Fruit fly (Drosophila melanogaster): ENCODE results near the gene Arglu1.

Arglu1 gene

dm6 chr2L:9908468-9908967 lies 29.4 kb downstream of the Arglu1 start, which contains the start of gene CG13124 (continued):
- TF ChIP-seq Vsx1 (GFP tag; optimal IDR thresholded peaks at IDR 0.05) (no peak), Bteb2 (GFP tag; optimal IDR thresholded peaks at IDR 0.05) (no peak), otp (GFP tag; IDR thresholded peaks at IDR 0.05) (no peak), dysf (GFP tag; IDR thresholded peaks at IDR 0.05) (peak; percentile 43; the same call in 2 of the 3 replicates), CG14965 (GFP tag; optimal IDR thresholded peaks at IDR 0.05; ENCODE audit: borderline replicate concordance) (no peak), exex (tag; optimal IDR thresholded peaks at IDR 0.05) (no peak), pnt (GFP tag; optimal IDR thresholded peaks at IDR 0.05) (no peak), CG10565 (GFP tag; optimal IDR thresholded peaks at IDR 0.05) (no peak), CG15479 (GFP tag; optimal IDR thresholded peaks at IDR 0.05) (no peak), Max (GFP tag; optimal IDR thresholded peaks at IDR 0.05) (no peak), vnd (GFP tag; IDR thresholded peaks at IDR 0.05; ENCODE audit: partially characterized antibody) (no peak), ATbp (GFP tag; optimal IDR thresholded peaks at IDR 0.05) (peak; percentile 16), gem (tag; optimal IDR thresholded peaks at IDR 0.05) (peak; percentile 37), nerfin-1 (tag; optimal IDR thresholded peaks at IDR 0.05) (no peak), mld (GFP tag; IDR thresholded peaks at IDR 0.05; ENCODE audit: partially characterized antibody) (no peak), salm (tag; optimal IDR thresholded peaks at IDR 0.05) (peak; percentile 16), Xrp1 (GFP tag; IDR thresholded peaks at IDR 0.05) (peak; percentile 38; the same call in 1 of the 2 replicates), gfzf (GFP tag; optimal IDR thresholded peaks at IDR 0.05) (no peak), CG4820 (GFP tag; optimal IDR thresholded peaks at IDR 0.05) (no peak), CG6791 (GFP tag; IDR thresholded peaks at IDR 0.05; ENCODE audit: partially characterized antibody) (no peak), CG8765 (GFP tag; IDR thresholded peaks at IDR 0.05) (no peak), Mrtf (GFP tag; IDR thresholded peaks at IDR 0.05) (no peak), CG9817 (tag; optimal IDR thresholded peaks at IDR 0.05) (no peak), CG4707 (GFP tag; optimal IDR thresholded peaks at IDR 0.05) (no peak), danr (GFP tag; IDR thresholded peaks at IDR 0.05) (no peak), Chrac-16 (GFP tag; optimal IDR thresholded peaks at IDR 0.05) (no peak), CHES-1-like (GFP tag; optimal IDR thresholded peaks at IDR 0.05) (no peak), grn (GFP tag; optimal IDR thresholded peaks at IDR 0.05) (no peak), Lpt (GFP tag; optimal IDR thresholded peaks at IDR 0.05) (no peak), sens (GFP tag) (peak; percentile 84), H2.0 (GFP tag; IDR thresholded peaks at IDR 0.05) (no peak), Sox102F (GFP tag; optimal IDR thresholded peaks at IDR 0.05) (peak; percentile 4), nom (GFP tag; optimal IDR thresholded peaks at IDR 0.05) (peak; percentile 61), BEAF-32 (GFP tag; optimal IDR thresholded peaks at IDR 0.05) (no peak), pfk (GFP tag; optimal IDR thresholded peaks at IDR 0.05) (no peak), kah (GFP tag; optimal IDR thresholded peaks at IDR 0.05) (no peak), CG13287 (GFP tag; IDR thresholded peaks at IDR 0.05; ENCODE audit: partially characterized antibody) (peak; percentile 44), CG6765 (GFP tag; optimal IDR thresholded peaks at IDR 0.05) (peak; percentile 54), Dbx (GFP tag; IDR thresholded peaks at IDR 0.05) (peak; percentile 42; the same call in 1 of the 3 replicates), CG8281 (tag; optimal IDR thresholded peaks at IDR 0.05) (no peak), CG11504 (tag; optimal IDR thresholded peaks at IDR 0.05) (peak; percentile 5), CG9932 (GFP tag; IDR thresholded peaks at IDR 0.05) (peak; percentile 53), az2 (GFP tag; optimal IDR thresholded peaks at IDR 0.05) (no peak), HLH3B (GFP tag; IDR thresholded peaks at IDR 0.05) (no peak), ranshi (GFP tag; IDR thresholded peaks at IDR 0.05) (no peak), bcd (GFP tag; optimal IDR thresholded peaks at IDR 0.05) (no peak), Fer3 (tag; optimal IDR thresholded peaks at IDR 0.05) (no peak), Mad (GFP tag; optimal IDR thresholded peaks at IDR 0.05) (no peak), Ets65A (GFP tag) (no peak), CG10431 (GFP tag; optimal IDR thresholded peaks at IDR 0.05) (no peak), CG17912 (GFP tag; optimal IDR thresholded peaks at IDR 0.05) (no peak)
